Fruit fly (Drosophila melanogaster) whole organism, embryonic: ENCODE measurements around the gene CG46310.
A peak's percentile ranks its signal among the peaks of the same experiment; 100 is the strongest.

ENCODE experiments used
- ATbp ChIP-seq: fragments of 200-800 bp; sonication (Bioruptor generic); optimal IDR thresholded peaks from 2 replicates; lab custom pipeline; 2017; ENCODE audit warnings: missing biosample characterization, mild to moderate bottlenecking, missing genetic modification characterization, missing genetic modification reagents
- Awh ChIP-seq: fragments of 200-800 bp; sonication (Bioruptor generic); IDR thresholded peaks from 2 replicates; pipeline ENCODE4, ENCODE4 v1.3.6; 2022; ENCODE audit warnings: missing biosample characterization, missing genetic modification characterization
- Blimp-1 ChIP-seq: fragments of 200-800 bp; sonication (Bioruptor generic); optimal IDR thresholded peaks from 3 replicates; lab custom pipeline; 2018; ENCODE audit warnings: missing biosample characterization, missing genetic modification characterization, mild to moderate bottlenecking, moderate library complexity, missing genetic modification reagents
- CG10366 ChIP-seq: fragments of 200-800 bp; sonication (Bioruptor generic); IDR thresholded peaks from 2 replicates; pipeline ENCODE4 v1.3.6; 2022; ENCODE audit warnings: missing biosample characterization, missing genetic modification characterization
- CG10543 ChIP-seq: fragments of 200-800 bp; sonication (Bioruptor generic); optimal IDR thresholded peaks from 3 replicates; lab custom pipeline; 2017; ENCODE audit warnings: missing biosample characterization, mild to moderate bottlenecking, missing genetic modification characterization, moderate library complexity
- CG14441 ChIP-seq: fragments of 200-800 bp; sonication (Bioruptor generic); IDR thresholded peaks from 2 replicates; pipeline ENCODE4 v1.3.6; 2022; ENCODE audit warnings: missing biosample characterization, missing genetic modification characterization
- CG15269 ChIP-seq: fragments of 200-800 bp; sonication (Bioruptor generic); optimal IDR thresholded peaks from 2 replicates; lab custom pipeline; 2018; ENCODE audit warnings: missing biosample characterization, mild to moderate bottlenecking, missing genetic modification characterization, moderate library complexity
- CG15514 ChIP-seq: fragments of 200-800 bp; sonication (Bioruptor generic); optimal IDR thresholded peaks from 3 replicates; lab custom pipeline; 2017; ENCODE audit warnings: missing biosample characterization, missing genetic modification characterization, mild to moderate bottlenecking, moderate library complexity, missing genetic modification reagents
- CG15601 ChIP-seq: fragments of 200-800 bp; sonication (Bioruptor generic); optimal IDR thresholded peaks from 3 replicates; lab custom pipeline; 2019; ENCODE audit warnings: missing biosample characterization, mild to moderate bottlenecking, missing genetic modification characterization, moderate library complexity
- CG16863 ChIP-seq: fragments of 200-800 bp; sonication (Bioruptor generic); optimal IDR thresholded peaks from 3 replicates; lab custom pipeline; 2016; ENCODE audit warnings: missing biosample characterization, missing genetic modification characterization
- CG17359 ChIP-seq: fragments of 200-800 bp; sonication (Bioruptor generic); optimal IDR thresholded peaks from 3 replicates; lab custom pipeline; 2018; ENCODE audit warnings: missing biosample characterization, mild to moderate bottlenecking, missing genetic modification characterization, moderate library complexity
- CG1832 ChIP-seq: fragments of 200-800 bp; sonication (Bioruptor generic); optimal IDR thresholded peaks from 2 replicates; lab custom pipeline; 2017; ENCODE audit warnings: missing biosample characterization, mild to moderate bottlenecking, missing genetic modification characterization, inconsistent platforms
- CG18764 ChIP-seq: fragments of 200-800 bp; sonication (Bioruptor generic); optimal IDR thresholded peaks from 3 replicates; lab custom pipeline; 2016; ENCODE audit warnings: missing biosample characterization, missing genetic modification characterization
- CG2875 ChIP-seq: fragments of 200-800 bp; sonication (Bioruptor generic); optimal IDR thresholded peaks from 2 replicates; lab custom pipeline; 2017; ENCODE audit warnings: missing biosample characterization, mild to moderate bottlenecking, missing genetic modification characterization, missing genetic modification reagents
- CG34422 ChIP-seq: fragments of 200-800 bp; sonication (Bioruptor generic); IDR thresholded peaks from 3 replicates; pipeline ENCODE4 v1.3.6; 2022; ENCODE audit warnings: missing biosample characterization, missing genetic modification characterization
- CG7357 ChIP-seq: fragments of 200-800 bp; sonication (Bioruptor generic); IDR thresholded peaks from 3 replicates; pipeline ENCODE4 v1.3.6; 2022; ENCODE audit warnings: missing biosample characterization, missing genetic modification characterization
- CG7786 ChIP-seq: fragments of 200-800 bp; sonication (Bioruptor generic); optimal IDR thresholded peaks from 2 replicates; lab custom pipeline; 2016; ENCODE audit warnings: missing biosample characterization, missing genetic modification characterization
- CG7928 ChIP-seq: fragments of 200-800 bp; sonication (Bioruptor generic); optimal IDR thresholded peaks from 2 replicates; lab custom pipeline; 2017; ENCODE audit warnings: missing biosample characterization, mild to moderate bottlenecking, missing genetic modification characterization
- CG7987 ChIP-seq: fragments of 200-800 bp; sonication (Bioruptor generic); optimal IDR thresholded peaks from 2 replicates; lab custom pipeline; 2018; ENCODE audit warnings: missing biosample characterization, mild to moderate bottlenecking, missing genetic modification characterization, moderate library complexity
- CG8290 ChIP-seq, 3 experiments: fragments of 200-800 bp; sonication (Bioruptor generic); optimal IDR thresholded peaks; 2 replicates each; lab custom pipeline; 2016 to 2019; ENCODE audit warnings: missing biosample characterization in 3 of 3, missing genetic modification characterization in 3 of 3, mild to moderate bottlenecking in 2 of 3, moderate library complexity in 1 of 3
- CG8765 ChIP-seq: fragments of 200-800 bp; sonication (Bioruptor generic); IDR thresholded peaks from 2 replicates; pipeline ENCODE4 v1.3.6; 2022; ENCODE audit warnings: missing biosample characterization, missing genetic modification characterization
- CkIIα-i1 ChIP-seq: fragments of 200-800 bp; sonication (Bioruptor generic); IDR thresholded peaks from 2 replicates; pipeline ENCODE4 v1.3.6; 2022; ENCODE audit warnings: missing biosample characterization, missing genetic modification characterization
- Doc2 ChIP-seq: fragments of 200-800 bp; sonication (Bioruptor generic); IDR thresholded peaks from 2 replicates; pipeline ENCODE4 v1.3.6; 2022; ENCODE audit warnings: missing biosample characterization, missing genetic modification characterization
- Doc3 ChIP-seq: fragments of 200-800 bp; sonication (Bioruptor generic); IDR thresholded peaks from 3 replicates; pipeline ENCODE4 v1.3.6; 2022; ENCODE audit warnings: missing biosample characterization, missing genetic modification characterization; ENCODE audit not compliant: partially characterized antibody
- Fer1 ChIP-seq: fragments of 200-800 bp; sonication (Bioruptor generic); optimal IDR thresholded peaks from 2 replicates; lab custom pipeline; 2017; ENCODE audit warnings: missing biosample characterization, mild to moderate bottlenecking, missing genetic modification characterization
- Gsc ChIP-seq: fragments of 200-800 bp; sonication (Bioruptor generic); IDR thresholded peaks from 2 replicates; pipeline ENCODE4 v1.3.6; 2022; ENCODE audit warnings: missing biosample characterization, missing genetic modification characterization
- HmgZ ChIP-seq: fragments of 200-800 bp; sonication (Bioruptor generic); optimal IDR thresholded peaks from 2 replicates; lab custom pipeline; 2018; ENCODE audit warnings: missing biosample characterization, mild to moderate bottlenecking, missing genetic modification characterization
- MTF-1 ChIP-seq: fragments of 200-800 bp; sonication (Bioruptor generic); optimal IDR thresholded peaks from 2 replicates; lab custom pipeline; 2018; ENCODE audit warnings: missing biosample characterization, mild to moderate bottlenecking, missing genetic modification characterization, borderline replicate concordance
- NC2β ChIP-seq: fragments of 200-800 bp; sonication (Bioruptor generic); optimal IDR thresholded peaks from 2 replicates; lab custom pipeline; 2016; ENCODE audit warnings: missing biosample characterization, missing genetic modification characterization
- Oli ChIP-seq: fragments of 200-800 bp; sonication (Bioruptor generic); optimal IDR thresholded peaks from 2 replicates; lab custom pipeline; 2018; ENCODE audit warnings: missing biosample characterization, mild to moderate bottlenecking, missing genetic modification characterization, moderate library complexity
- Vsx1 ChIP-seq: fragments of 200-800 bp; sonication (Bioruptor generic); optimal IDR thresholded peaks from 2 replicates; lab custom pipeline; 2017; ENCODE audit warnings: missing biosample characterization, mild to moderate bottlenecking, missing genetic modification characterization, missing genetic modification reagents
- ara ChIP-seq: fragments of 200-800 bp; sonication (Bioruptor generic); IDR thresholded peaks from 2 replicates; pipeline ENCODE4 v1.3.6; 2022; ENCODE audit warnings: missing biosample characterization, missing genetic modification characterization
- caup ChIP-seq: fragments of 200-800 bp; sonication (Bioruptor generic); optimal IDR thresholded peaks from 3 replicates; lab custom pipeline; 2017; ENCODE audit warnings: missing biosample characterization, mild to moderate bottlenecking, missing genetic modification characterization, moderate library complexity; ENCODE audit not compliant: severe bottlenecking
- chm ChIP-seq: fragments of 200-800 bp; sonication (Bioruptor generic); IDR thresholded peaks from 2 replicates; pipeline ENCODE4 v1.3.6; 2022; ENCODE audit warnings: missing biosample characterization, missing genetic modification characterization
- dysf ChIP-seq: fragments of 200-800 bp; sonication (Bioruptor generic); IDR thresholded peaks from 3 replicates; pipeline ENCODE4 v1.3.6; 2022; ENCODE audit warnings: missing biosample characterization, missing genetic modification characterization
- emc ChIP-seq: fragments of 200-800 bp; sonication (Bioruptor generic); optimal IDR thresholded peaks from 2 replicates; lab custom pipeline; 2016; ENCODE audit warnings: missing biosample characterization, missing genetic modification characterization
- esg ChIP-seq: fragments of 200-800 bp; sonication (Bioruptor generic); conservative IDR thresholded peaks from 2 replicates; pipeline ENCODE4 v1.3.6; 2022; ENCODE audit warnings: missing biosample characterization, missing genetic modification characterization
- ewg ChIP-seq: fragments of 200-800 bp; sonication (Bioruptor generic); optimal IDR thresholded peaks from 3 replicates; lab custom pipeline; 2017; ENCODE audit warnings: mild to moderate bottlenecking, missing biosample characterization, missing genetic modification reagents, missing genetic modification characterization
- exex ChIP-seq: fragments of 200-800 bp; sonication (Bioruptor generic); optimal IDR thresholded peaks from 4 replicates; lab custom pipeline; 2018; ENCODE audit warnings: missing biosample characterization, mild to moderate bottlenecking, missing genetic modification characterization, moderate library complexity
- fd64A ChIP-seq: fragments of 200-800 bp; sonication (Bioruptor generic); optimal IDR thresholded peaks from 3 replicates; lab custom pipeline; 2018; ENCODE audit warnings: missing biosample characterization, mild to moderate bottlenecking, missing genetic modification characterization
- gem ChIP-seq: fragments of 200-800 bp; sonication (Bioruptor generic); optimal IDR thresholded peaks from 2 replicates; lab custom pipeline; 2019; ENCODE audit warnings: missing biosample characterization, mild to moderate bottlenecking, missing genetic modification characterization, moderate library complexity
- kah ChIP-seq: fragments of 200-800 bp; sonication (Bioruptor generic); optimal IDR thresholded peaks from 2 replicates; lab custom pipeline; 2018; ENCODE audit warnings: missing biosample characterization, mild to moderate bottlenecking, missing genetic modification characterization
- klu ChIP-seq: fragments of 200-800 bp; sonication (Bioruptor generic); IDR thresholded peaks from 2 replicates; pipeline ENCODE4 v1.3.6; 2022; ENCODE audit warnings: missing biosample characterization, missing genetic modification characterization
- mirr ChIP-seq: fragments of 200-800 bp; sonication (Bioruptor generic); optimal IDR thresholded peaks from 3 replicates; lab custom pipeline; 2018; ENCODE audit warnings: missing biosample characterization, mild to moderate bottlenecking, missing genetic modification characterization
- oc ChIP-seq: fragments of 200-800 bp; sonication (Bioruptor generic); optimal IDR thresholded peaks from 2 replicates; lab custom pipeline; 2018; ENCODE audit warnings: missing biosample characterization, mild to moderate bottlenecking, missing genetic modification characterization, moderate library complexity
- run ChIP-seq: fragments of 200-800 bp; sonication (Bioruptor generic); optimal IDR thresholded peaks from 3 replicates; lab custom pipeline; 2018; ENCODE audit warnings: missing biosample characterization, mild to moderate bottlenecking, missing genetic modification characterization
- tin ChIP-seq: fragments of 200-800 bp; sonication (Bioruptor generic); optimal IDR thresholded peaks from 3 replicates; lab custom pipeline; 2016; ENCODE audit warnings: missing biosample characterization, missing genetic modification characterization
- tx ChIP-seq: fragments of 200-800 bp; sonication (Bioruptor generic); optimal IDR thresholded peaks from 2 replicates; lab custom pipeline; 2016; ENCODE audit warnings: missing biosample characterization, missing genetic modification characterization

Gene CG46310

DNA sequence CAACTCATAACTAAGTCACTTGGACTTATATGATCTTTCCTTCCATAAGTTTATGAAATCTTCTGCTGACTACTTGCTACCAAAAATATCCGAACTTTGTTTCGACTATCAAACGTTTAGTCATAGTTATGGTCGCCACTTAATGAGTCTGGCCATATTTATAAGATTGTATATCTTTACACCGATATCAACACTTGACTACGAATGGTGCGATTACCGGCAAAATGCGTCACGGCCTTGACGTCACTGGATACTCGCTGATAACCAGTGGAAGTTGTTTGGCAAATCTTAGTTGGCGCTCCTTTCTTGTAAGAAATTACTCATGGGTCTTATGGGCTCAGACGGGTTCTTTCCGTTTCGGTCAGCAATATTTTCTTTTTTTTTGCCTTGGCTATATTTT lies 3.8 kb downstream of the CG46310 start (continued):
- no peak for TF ChIP-seq HmgZ (tag; lab: Kevin White, UChicago)

DNA sequence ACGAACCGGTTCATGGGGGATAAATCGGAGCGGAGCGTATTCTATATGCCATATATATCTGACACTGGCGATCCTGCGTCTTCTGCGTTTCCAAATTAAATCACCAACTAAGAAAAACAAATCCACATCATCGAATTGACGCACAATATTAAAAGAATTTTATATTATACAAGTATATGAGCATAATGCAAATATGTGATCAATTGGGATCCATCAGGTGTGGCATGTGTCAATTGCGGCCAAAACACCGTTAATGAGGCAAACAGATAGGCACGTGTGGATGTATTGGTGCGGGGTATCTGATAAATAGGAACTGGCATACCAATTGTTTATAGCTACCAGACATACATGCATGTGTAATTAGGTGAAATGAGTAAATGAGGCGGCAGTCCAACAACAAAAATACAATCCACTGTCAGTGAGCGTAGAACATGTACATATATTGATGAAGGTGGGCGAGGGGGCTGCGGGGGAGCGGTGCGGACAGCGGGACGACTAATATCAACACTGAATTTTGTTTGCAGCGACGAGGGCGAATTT lies 4.4 kb downstream of the CG46310 start:
- TF ChIP-seq Vsx1 (GFP tag; lab: Kevin White, UChicago) (peak; percentile 33), CG10543 (GFP tag; lab: Kevin White, UChicago) (no peak), CG2875 (no peak), emc (GFP tag; lab: Kevin White, UChicago) (no peak), CG18764 (GFP tag; lab: Kevin White, UChicago) (no peak), MTF-1 (GFP tag; lab: Kevin White, UChicago) (peak; percentile 6), Blimp-1 (GFP tag; lab: Kevin White, UChicago) (no peak), Doc2 (GFP tag; lab: Robert Waterston, UW) (no peak), esg (GFP tag; lab: Robert Waterston, UW) (no peak), gem (tag; lab: Kevin White, UChicago) (peak; percentile 12), ewg (GFP tag; lab: Kevin White, UChicago) (no peak), Oli (no peak), mirr (GFP tag; lab: Kevin White, UChicago) (peak; percentile 48), CG16863 (GFP tag; lab: Kevin White, UChicago) (no peak), caup (GFP tag; lab: Kevin White, UChicago) (peak; percentile 49), CG7928 (GFP tag; lab: Kevin White, UChicago) (no peak), run (tag; lab: Kevin White, UChicago) (no peak), CG7357 (GFP tag; lab: Robert Waterston, UW) (no peak), CG8765 (GFP tag; lab: Robert Waterston, UW) (no peak), tx (GFP tag; lab: Kevin White, UChicago) (no peak), CkIIα-i1 (no peak), fd64A (GFP tag; lab: Kevin White, UChicago) (no peak), dysf (GFP tag; lab: Robert Waterston, UW) (peak; percentile 24; the same call in 1 of the 3 replicates), Fer1 (peak; percentile 46), CG34422 (GFP tag; lab: Robert Waterston, UW) (0 out of 3 replicates have a peak, but pooled peaks have one; percentile 27), kah (GFP tag; lab: Kevin White, UChicago) (no peak), exex (no peak), oc (tag; lab: Kevin White, UChicago) (no peak), tin (no peak), klu (GFP tag; lab: Robert Waterston, UW) (no peak), CG17359 (tag; lab: Kevin White, UChicago) (peak; percentile 2), CG7786 (no peak), CG15269 (tag; lab: Kevin White, UChicago) (no peak), CG10366 (GFP tag; lab: Robert Waterston, UW) (no peak), CG15601 (tag; lab: Kevin White, UChicago) (no peak), NC2β (GFP tag; lab: Kevin White, UChicago) (no peak), CG14441 (GFP tag; lab: Robert Waterston, UW) (no peak), CG7987 (GFP tag; lab: Kevin White, UChicago) (peak; percentile 17), Doc3 (GFP tag; lab: Robert Waterston, UW) (no peak), ara (GFP tag; lab: Robert Waterston, UW) (no peak), chm (GFP tag; lab: Robert Waterston, UW) (no peak), Gsc (no peak), CG1832 (GFP tag; lab: Kevin White, UChicago) (no peak), CG8290 (GFP tag; optimal IDR thresholded peaks at IDR 0.05; lab: Kevin White, UChicago) (no peak), CG8290 (tag; optimal IDR thresholded peaks at IDR 0.05; lab: Kevin White, UChicago) (peak in 1 of 2 experiments; percentile 42), CG15514 (GFP tag; lab: Kevin White, UChicago) (peak; percentile 51), ATbp (GFP tag; lab: Kevin White, UChicago) (peak; percentile 8), Awh (GFP tag; lab: Robert Waterston, UW) (no peak)
